Worm (Caenorhabditis elegans): Measurements from ENCODE around the gene ZK757.2.
A peak's percentile ranks its signal among the peaks of the same experiment; 100 is the strongest.

ce11 chrIII:9827163-9827951, 51.4 kb downstream of the ZK757.2 start, which contains the start of the genes ZK632.10 and ZK632.11:
- TF ChIP-seq him-1 (tag; optimal IDR thresholded peaks at IDR 0.05): no peak
- peak; percentile 85 for TF ChIP-seq W03F9.2 (tag; optimal IDR thresholded peaks at IDR 0.05)
